Worm (Caenorhabditis elegans) whole organism, midembryonic: ENCODE results near the gene fbxa-179.

ENCODE experiments used
- T22C8.4 ChIP-seq: fragments of 200-800 bp; sonication (Bioruptor generic); IDR thresholded peaks from 2 replicates; pipeline ENCODE4 v1.3.6; 2022; ENCODE audit warnings: missing genetic modification characterization, missing compliant biosample characterization
- cog-1 ChIP-seq: sonication (generic microtip); optimal IDR thresholded peaks from 2 replicates; lab custom pipeline; 2016; ENCODE audit warnings: missing genetic modification characterization, missing compliant biosample characterization
- flt-1 ChIP-seq: fragments of 200-800 bp; sonication (Bioruptor generic); IDR thresholded peaks from 2 replicates; pipeline ENCODE4 v1.3.6; 2022; ENCODE audit warnings: missing genetic modification characterization, missing compliant biosample characterization
- klf-2 ChIP-seq: fragments of 200-800 bp; sonication (Bioruptor generic); conservative IDR thresholded peaks from 2 replicates; pipeline ENCODE4 v1.3.6; 2022; ENCODE audit warnings: missing genetic modification reagents, missing genetic modification characterization, missing compliant biosample characterization
- med-1 ChIP-seq: sonication (generic microtip); optimal IDR thresholded peaks from 2 replicates; lab custom pipeline; 2017; ENCODE audit warnings: missing genetic modification characterization, mild to moderate bottlenecking, missing compliant biosample characterization, antibody characterized with exemption, missing genetic modification reagents; ENCODE audit not compliant: insufficient read depth
- ref-1 ChIP-seq: fragments of 200-800 bp; sonication (Bioruptor generic); conservative IDR thresholded peaks from 2 replicates; pipeline ENCODE4 v1.3.6; 2022; ENCODE audit warnings: missing genetic modification reagents, missing genetic modification characterization, missing compliant biosample characterization
- tab-1 ChIP-seq: fragments of 200-800 bp; sonication (Bioruptor generic); IDR thresholded peaks from 2 replicates; pipeline ENCODE4 v1.3.6; 2022; ENCODE audit warnings: missing genetic modification characterization, missing compliant biosample characterization
- ztf-23 ChIP-seq: fragments of 200-800 bp; sonication (Bioruptor generic); IDR thresholded peaks from 2 replicates; pipeline ENCODE4 v1.3.6; 2022; ENCODE audit warnings: missing genetic modification reagents, missing genetic modification characterization, missing compliant biosample characterization
- ztf-29 ChIP-seq: fragments of 200-800 bp; sonication (Bioruptor generic); IDR thresholded peaks from 2 replicates; pipeline ENCODE4 v1.3.6; 2022; ENCODE audit warnings: missing genetic modification reagents, missing genetic modification characterization, missing compliant biosample characterization

fbxa-179 gene

ce11 chrX:14412774-14413173, at the start of gene fbxa-179:
fbxa-179 (minus strand) TSS chrX:14412874.
- TF ChIP-seq ztf-29 (GFP tag; lab: Robert Waterston, UW) (no peak), T22C8.4 (GFP tag; lab: Robert Waterston, UW) (no peak), ref-1 (no peak), ztf-23 (no peak), flt-1 (GFP tag; lab: Robert Waterston, UW) (no peak), klf-2 (GFP tag; lab: Robert Waterston, UW) (no peak), med-1 (GFP tag; lab: Kevin White, UChicago) (no peak)

- TF ChIP-seq cog-1 (tag; lab: Kevin White, UChicago) (no peak), klf-2 (GFP tag; lab: Robert Waterston, UW) (no peak), flt-1 (GFP tag; lab: Robert Waterston, UW) (no peak)
Measured at ce11 chrX:14460412-14460811, 47.7 kb upstream of the fbxa-179 start, which contains the start of gene Y66C5A.2. Y66C5A.2 (plus strand) TSS chrX:14460712.

ce11 chrX:14455419-14455818, 42.7 kb upstream of the fbxa-179 start, which contains the start of gene Y66C5A.1:
Y66C5A.1 (minus strand) TSS chrX:14455519.
- TF ChIP-seq cog-1 (tag; lab: Kevin White, UChicago) (no peak), flt-1 (GFP tag; lab: Robert Waterston, UW) (no peak), T22C8.4 (GFP tag; lab: Robert Waterston, UW) (no peak), ztf-23 (no peak)

- TF ChIP-seq ztf-23, result no peak
- TF ChIP-seq flt-1 (GFP tag; lab: Robert Waterston, UW), result no peak
- no peak for TF ChIP-seq med-1 (GFP tag; lab: Kevin White, UChicago)
- no peak for TF ChIP-seq T22C8.4 (GFP tag; lab: Robert Waterston, UW)
- TF ChIP-seq klf-2 (GFP tag; lab: Robert Waterston, UW), result no peak
- no peak for TF ChIP-seq ref-1
- TF ChIP-seq tab-1 (GFP tag; lab: Robert Waterston, UW), result no peak
- TF ChIP-seq cog-1 (tag; lab: Kevin White, UChicago), result no peak
- TF ChIP-seq ztf-29 (GFP tag; lab: Robert Waterston, UW), result no peak
Measured at ce11 chrX:14453735-14454134, 41.1 kb upstream of the fbxa-179 start, which contains the start of gene F23D12.7. F23D12.7 (minus strand) TSS chrX:14453835.

ce11 chrX:14447910-14448309, 35.2 kb upstream of the fbxa-179 start, which contains the start of gene jmjd-3.2:
jmjd-3.2 (plus strand) TSS chrX:14448210.
- no peak for TF ChIP-seq tab-1 (GFP tag; lab: Robert Waterston, UW)

ce11 chrX:14447498-14447897, 34.8 kb upstream of the fbxa-179 start:
- no peak for TF ChIP-seq klf-2 (GFP tag; lab: Robert Waterston, UW)
- no peak for TF ChIP-seq ztf-23
- TF ChIP-seq ztf-29 (GFP tag; lab: Robert Waterston, UW), result no peak
- no peak for TF ChIP-seq med-1 (GFP tag; lab: Kevin White, UChicago)
- no peak for TF ChIP-seq cog-1 (tag; lab: Kevin White, UChicago)
- no peak for TF ChIP-seq tab-1 (GFP tag; lab: Robert Waterston, UW)
- TF ChIP-seq flt-1 (GFP tag; lab: Robert Waterston, UW), result no peak
- no peak for TF ChIP-seq ref-1
- TF ChIP-seq T22C8.4 (GFP tag; lab: Robert Waterston, UW), result no peak

- TF ChIP-seq ref-1 (no peak), flt-1 (GFP tag; lab: Robert Waterston, UW) (no peak), med-1 (GFP tag; lab: Kevin White, UChicago) (no peak), ztf-23 (no peak), klf-2 (GFP tag; lab: Robert Waterston, UW) (no peak), T22C8.4 (GFP tag; lab: Robert Waterston, UW) (no peak), cog-1 (tag; lab: Kevin White, UChicago) (no peak), ztf-29 (GFP tag; lab: Robert Waterston, UW) (no peak), tab-1 (GFP tag; lab: Robert Waterston, UW) (no peak)
Measured at ce11 chrX:14444701-14445100, 32.0 kb upstream of the fbxa-179 start, which contains the start of gene F23D12.4. F23D12.4 (plus strand) TSS chrX:14445001.

- TF ChIP-seq ztf-29 (GFP tag; lab: Robert Waterston, UW) (no peak), cog-1 (tag; lab: Kevin White, UChicago) (no peak), T22C8.4 (GFP tag; lab: Robert Waterston, UW) (no peak), tab-1 (GFP tag; lab: Robert Waterston, UW) (no peak), ztf-23 (no peak)
Measured at ce11 chrX:14442321-14442720, 29.6 kb upstream of the fbxa-179 start, which contains the start of gene F23D12.3. F23D12.3 (plus strand) TSS chrX:14442621.

- no peak for TF ChIP-seq med-1 (GFP tag; lab: Kevin White, UChicago)
- TF ChIP-seq flt-1 (GFP tag; lab: Robert Waterston, UW), result no peak
- TF ChIP-seq cog-1 (tag; lab: Kevin White, UChicago), result no peak
- TF ChIP-seq ztf-29 (GFP tag; lab: Robert Waterston, UW), result no peak
- TF ChIP-seq tab-1 (GFP tag; lab: Robert Waterston, UW), result no peak
- TF ChIP-seq T22C8.4 (GFP tag; lab: Robert Waterston, UW), result no peak
- TF ChIP-seq ztf-23, result no peak
- TF ChIP-seq ref-1, result no peak
- TF ChIP-seq klf-2 (GFP tag; lab: Robert Waterston, UW), result no peak
Measured at ce11 chrX:14435648-14436155, 23.0 kb upstream of the fbxa-179 start.

- TF ChIP-seq ref-1, result no peak
- no peak for TF ChIP-seq klf-2 (GFP tag; lab: Robert Waterston, UW)
- TF ChIP-seq T22C8.4 (GFP tag; lab: Robert Waterston, UW), result no peak
- no peak for TF ChIP-seq med-1 (GFP tag; lab: Kevin White, UChicago)
- TF ChIP-seq flt-1 (GFP tag; lab: Robert Waterston, UW), result no peak
- no peak for TF ChIP-seq tab-1 (GFP tag; lab: Robert Waterston, UW)
- TF ChIP-seq ztf-23, result no peak
- TF ChIP-seq ztf-29 (GFP tag; lab: Robert Waterston, UW), result no peak
Measured at ce11 chrX:14430436-14430835, 17.8 kb upstream of the fbxa-179 start.
